Fruit fly (Drosophila melanogaster) whole organism, embryonic: Measurements from ENCODE around the gene Mlc-c.

Source experiments
- Antp ChIP-seq: fragments of 200-800 bp; sonication (Bioruptor generic); optimal IDR thresholded peaks from 3 replicates; lab custom pipeline; 2016; ENCODE audit warnings: missing biosample characterization, missing genetic modification characterization
- Atf-2 ChIP-seq: fragments of 200-800 bp; sonication (Bioruptor generic); optimal IDR thresholded peaks from 2 replicates; lab custom pipeline; 2016; ENCODE audit warnings: missing biosample characterization, missing genetic modification characterization
- CG11093 ChIP-seq: fragments of 200-800 bp; sonication (Bioruptor generic); IDR thresholded peaks from 3 replicates; pipeline ENCODE4 v1.3.6; 2022; ENCODE audit warnings: missing biosample characterization, missing genetic modification characterization
- CG12942 ChIP-seq: fragments of 200-800 bp; sonication (Bioruptor generic); optimal IDR thresholded peaks from 3 replicates; lab custom pipeline; 2016; ENCODE audit warnings: missing biosample characterization, missing genetic modification characterization
- CG13775 ChIP-seq: fragments of 200-800 bp; sonication (Bioruptor generic); optimal IDR thresholded peaks from 3 replicates; lab custom pipeline; 2017; ENCODE audit warnings: missing biosample characterization, mild to moderate bottlenecking, missing genetic modification characterization
- CG13894 ChIP-seq: fragments of 200-800 bp; sonication (Bioruptor generic); optimal IDR thresholded peaks from 3 replicates; lab custom pipeline; 2018; ENCODE audit warnings: missing biosample characterization, mild to moderate bottlenecking, missing genetic modification characterization, moderate library complexity
- CG15269 ChIP-seq: fragments of 200-800 bp; sonication (Bioruptor generic); optimal IDR thresholded peaks from 2 replicates; lab custom pipeline; 2018; ENCODE audit warnings: missing biosample characterization, mild to moderate bottlenecking, missing genetic modification characterization, moderate library complexity
- CG30020 ChIP-seq: fragments of 200-800 bp; optimal IDR thresholded peaks from 2 replicates; lab custom pipeline; 2019; ENCODE audit warnings: missing biosample characterization, mild to moderate bottlenecking, missing genetic modification characterization, moderate library complexity
- CG32532 ChIP-seq: fragments of 200-800 bp; sonication (Bioruptor generic); IDR thresholded peaks from 2 replicates; pipeline ENCODE4 v1.3.6; 2022; ENCODE audit warnings: missing biosample characterization, missing genetic modification characterization
- CG33213 ChIP-seq: fragments of 200-800 bp; sonication (Bioruptor generic); optimal IDR thresholded peaks from 3 replicates; lab custom pipeline; 2016; ENCODE audit warnings: missing biosample characterization, missing genetic modification characterization
- CG4617 ChIP-seq: fragments of 200-800 bp; sonication (Bioruptor generic); optimal IDR thresholded peaks from 3 replicates; lab custom pipeline; 2016; ENCODE audit warnings: missing biosample characterization, missing genetic modification characterization, borderline replicate concordance
- CG5180 ChIP-seq: fragments of 200-800 bp; sonication (Bioruptor generic); optimal IDR thresholded peaks from 3 replicates; lab custom pipeline; 2017; ENCODE audit warnings: missing biosample characterization, missing genetic modification characterization, mild to moderate bottlenecking, moderate library complexity, missing genetic modification reagents
- CG6272 ChIP-seq: fragments of 200-800 bp; sonication (Bioruptor generic); IDR thresholded peaks from 2 replicates; pipeline ENCODE4 v1.3.6; 2022; ENCODE audit warnings: missing biosample characterization, missing genetic modification characterization
- CG8290 ChIP-seq, 3 experiments: fragments of 200-800 bp; sonication (Bioruptor generic); optimal IDR thresholded peaks; 2 replicates each; lab custom pipeline; 2016 to 2019; ENCODE audit warnings: missing biosample characterization in 3 of 3, missing genetic modification characterization in 3 of 3, mild to moderate bottlenecking in 2 of 3, moderate library complexity in 1 of 3
- CG8765 ChIP-seq: fragments of 200-800 bp; sonication (Bioruptor generic); IDR thresholded peaks from 2 replicates; pipeline ENCODE4 v1.3.6; 2022; ENCODE audit warnings: missing biosample characterization, missing genetic modification characterization
- CG9609 ChIP-seq: fragments of 200-800 bp; sonication (Bioruptor generic); optimal IDR thresholded peaks from 3 replicates; lab custom pipeline; 2016; ENCODE audit warnings: missing biosample characterization, missing genetic modification characterization
- Chrac-16 ChIP-seq: fragments of 200-800 bp; sonication (Bioruptor generic); optimal IDR thresholded peaks from 3 replicates; lab custom pipeline; 2016; ENCODE audit warnings: missing biosample characterization, missing genetic modification characterization
- CoRest ChIP-seq: fragments of 200-800 bp; sonication (Bioruptor generic); optimal IDR thresholded peaks from 3 replicates; lab custom pipeline; 2018; ENCODE audit warnings: missing biosample characterization, mild to moderate bottlenecking, missing genetic modification characterization, moderate library complexity
- Dad ChIP-seq: fragments of 200-800 bp; sonication (Bioruptor generic); optimal IDR thresholded peaks from 3 replicates; lab custom pipeline; 2016; ENCODE audit warnings: missing biosample characterization, missing genetic modification characterization
- Dfd ChIP-seq, 2 experiments: fragments of >200 bp; optimal IDR thresholded peaks; 2 replicates each; lab custom pipeline; 2017; ENCODE audit warnings: missing biosample characterization in 2 of 2, missing genetic modification characterization in 2 of 2
- Dip2 ChIP-seq: fragments of 200-800 bp; sonication (Bioruptor generic); IDR thresholded peaks from 2 replicates; pipeline ENCODE4 v1.3.6; 2022; ENCODE audit warnings: missing biosample characterization, missing genetic modification characterization
- Dip3 ChIP-seq: fragments of 200-800 bp; sonication (Bioruptor generic); optimal IDR thresholded peaks from 3 replicates; lab custom pipeline; 2016; ENCODE audit warnings: missing biosample characterization, missing genetic modification characterization
- Dref ChIP-seq: fragments of 200-800 bp; sonication (Bioruptor generic); IDR thresholded peaks from 2 replicates; pipeline ENCODE4 v1.3.6; 2022; ENCODE audit warnings: missing biosample characterization, missing genetic modification characterization
- Elba2 ChIP-seq: fragments of 200-800 bp; sonication (Bioruptor generic); optimal IDR thresholded peaks from 3 replicates; lab custom pipeline; 2016; ENCODE audit warnings: missing biosample characterization, missing genetic modification characterization
- H2.0 ChIP-seq: fragments of 200-800 bp; sonication (Bioruptor generic); IDR thresholded peaks from 2 replicates; pipeline ENCODE4 v1.3.6; 2022; ENCODE audit warnings: missing biosample characterization, missing genetic modification characterization
- HLH54F ChIP-seq: fragments of 200-800 bp; sonication (Bioruptor generic); optimal IDR thresholded peaks from 3 replicates; lab custom pipeline; 2016; ENCODE audit warnings: missing biosample characterization, missing genetic modification characterization
- MESR4 ChIP-seq: fragments of 200-800 bp; sonication (Bioruptor generic); optimal IDR thresholded peaks from 2 replicates; lab custom pipeline; 2018; ENCODE audit warnings: missing biosample characterization, mild to moderate bottlenecking, missing genetic modification characterization, moderate library complexity
- Scr ChIP-seq: fragments of 200-800 bp; sonication (Bioruptor generic); IDR thresholded peaks from 2 replicates; pipeline ENCODE4 v1.3.6; 2022; ENCODE audit warnings: missing biosample characterization, missing genetic modification characterization; ENCODE audit not compliant: partially characterized antibody
- Sox100B ChIP-seq: fragments of 200-800 bp; sonication (Bioruptor generic); optimal IDR thresholded peaks from 3 replicates; lab custom pipeline; 2018; ENCODE audit warnings: missing biosample characterization, mild to moderate bottlenecking, missing genetic modification characterization
- Vsx1 ChIP-seq: fragments of 200-800 bp; sonication (Bioruptor generic); optimal IDR thresholded peaks from 2 replicates; lab custom pipeline; 2017; ENCODE audit warnings: missing biosample characterization, mild to moderate bottlenecking, missing genetic modification characterization, missing genetic modification reagents
- amos ChIP-seq: fragments of 200-800 bp; sonication (Bioruptor generic); IDR thresholded peaks from 2 replicates; pipeline ENCODE4 v1.3.6; 2022; ENCODE audit warnings: missing biosample characterization, missing genetic modification characterization; ENCODE audit not compliant: partially characterized antibody
- ase ChIP-seq: fragments of 200-800 bp; sonication (Bioruptor generic); IDR thresholded peaks from 3 replicates; pipeline ENCODE4 v1.3.6; 2022; ENCODE audit warnings: missing biosample characterization, missing genetic modification characterization
- ci ChIP-seq: fragments of 200-800 bp; sonication (Bioruptor generic); IDR thresholded peaks from 3 replicates; pipeline ENCODE4 v1.3.6; 2022; ENCODE audit warnings: missing biosample characterization, missing genetic modification characterization
- ftz-f1 ChIP-seq: fragments of 200-800 bp; sonication (Bioruptor generic); optimal IDR thresholded peaks from 2 replicates; lab custom pipeline; 2016; ENCODE audit warnings: missing biosample characterization, missing genetic modification characterization
- gce ChIP-seq: fragments of 200-800 bp; sonication (Bioruptor generic); IDR thresholded peaks from 3 replicates; pipeline ENCODE4 v1.3.6; 2022; ENCODE audit warnings: missing biosample characterization, missing genetic modification characterization
- grau ChIP-seq: fragments of 200-800 bp; optimal IDR thresholded peaks from 3 replicates; lab custom pipeline; 2019; ENCODE audit warnings: missing biosample characterization, mild to moderate bottlenecking, missing genetic modification characterization, moderate library complexity
- jigr1 ChIP-seq: fragments of 200-800 bp; sonication (Bioruptor generic); IDR thresholded peaks from 3 replicates; pipeline ENCODE4 v1.3.6; 2022; ENCODE audit warnings: missing biosample characterization, missing genetic modification characterization
- mam ChIP-seq: fragments of 200-800 bp; sonication (Bioruptor generic); optimal IDR thresholded peaks from 3 replicates; lab custom pipeline; 2016; ENCODE audit warnings: missing biosample characterization, missing genetic modification characterization
- nerfin-2 ChIP-seq: fragments of 200-800 bp; sonication (Bioruptor generic); IDR thresholded peaks from 2 replicates; pipeline ENCODE4 v1.3.6; 2022; ENCODE audit warnings: missing biosample characterization, missing genetic modification characterization; ENCODE audit not compliant: partially characterized antibody
- otp ChIP-seq: fragments of 200-800 bp; sonication (Bioruptor generic); IDR thresholded peaks from 3 replicates; pipeline ENCODE4, ENCODE4 v1.3.6; 2022; ENCODE audit warnings: missing biosample characterization, missing genetic modification characterization
- tin ChIP-seq: fragments of 200-800 bp; sonication (Bioruptor generic); optimal IDR thresholded peaks from 3 replicates; lab custom pipeline; 2016; ENCODE audit warnings: missing biosample characterization, missing genetic modification characterization
- trem ChIP-seq: fragments of 200-800 bp; optimal IDR thresholded peaks from 3 replicates; lab custom pipeline; 2019; ENCODE audit warnings: missing biosample characterization, mild to moderate bottlenecking, missing genetic modification characterization, moderate library complexity
- zen ChIP-seq: fragments of 200-800 bp; sonication (Bioruptor generic); optimal IDR thresholded peaks from 3 replicates; lab custom pipeline; 2018; ENCODE audit warnings: missing biosample characterization, mild to moderate bottlenecking, missing genetic modification characterization, moderate library complexity

Gene Mlc-c

DNA sequence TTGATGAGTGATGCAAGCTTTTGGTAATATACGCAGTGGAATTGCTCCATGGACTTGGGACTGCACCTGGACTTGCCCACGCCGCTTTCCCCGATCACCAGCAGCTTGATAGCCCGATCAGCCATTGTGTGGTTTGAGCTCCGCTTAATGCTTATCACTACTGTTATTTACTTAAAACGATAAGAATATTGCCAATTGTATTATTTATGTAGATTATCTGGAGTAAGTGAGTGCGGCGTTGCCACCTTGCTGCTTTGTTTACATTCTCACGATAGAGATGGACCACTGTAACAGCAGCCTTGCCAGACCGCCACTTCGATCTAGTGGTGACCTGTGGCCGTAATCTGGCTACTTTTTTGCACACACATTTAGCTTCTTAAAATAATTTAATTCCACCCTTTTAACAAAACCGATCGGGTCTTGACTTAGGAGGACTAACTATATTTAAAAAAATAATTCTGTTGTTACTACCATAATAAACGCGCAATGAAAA lies 49.2 kb upstream of the Mlc-c start, which contains the start of gene Rab18 (continued):
- TF ChIP-seq mam (GFP tag; lab: Kevin White, UChicago) (peak; percentile 65), Dip3 (GFP tag; lab: Kevin White, UChicago) (peak; percentile 26), Sox100B (GFP tag; lab: Kevin White, UChicago) (no peak), Atf-2 (no peak), Scr (GFP tag; lab: Robert Waterston, UW) (peak; percentile 37), trem (tag; lab: Kevin White, UChicago) (peak; percentile 8), grau (peak; percentile 20), otp (GFP tag; lab: Robert Waterston, UW) (no peak), Dfd (GFP tag; optimal IDR thresholded peaks at IDR 0.05; lab: Kevin White, UChicago) (no peak), MESR4 (peak; percentile 83), CG33213 (GFP tag; lab: Kevin White, UChicago) (peak; percentile 38), Chrac-16 (GFP tag; lab: Kevin White, UChicago) (peak; percentile 37), jigr1 (GFP tag; lab: Robert Waterston, UW) (peak; percentile 49; the same call in 1 of the 3 replicates), CG8290 (GFP tag; optimal IDR thresholded peaks at IDR 0.05; lab: Kevin White, UChicago) (no peak), CG8290 (tag; optimal IDR thresholded peaks at IDR 0.05; lab: Kevin White, UChicago) (peak in 1 of 2 experiments; percentile 63), CG9609 (GFP tag; lab: Kevin White, UChicago) (peak; percentile 29), H2.0 (GFP tag; lab: Robert Waterston, UW) (peak; percentile 13; the same call in 1 of the 2 replicates), CG5180 (GFP tag; lab: Kevin White, UChicago) (peak; percentile 25), gce (GFP tag; lab: Robert Waterston, UW) (no peak), amos (GFP tag; lab: Robert Waterston, UW) (peak; percentile 66), CG6272 (GFP tag; lab: Robert Waterston, UW) (peak; percentile 60), CG12942 (GFP tag; lab: Kevin White, UChicago) (peak; percentile 1), ftz-f1 (GFP tag; lab: Kevin White, UChicago) (no peak), Dref (GFP tag; lab: Robert Waterston, UW) (peak; percentile 60), CG13775 (no peak), CG8765 (0 out of 2 replicates have a peak, but pooled peaks have one; percentile 21), CoRest (tag; lab: Kevin White, UChicago) (peak; percentile 35), tin (GFP tag; lab: Kevin White, UChicago) (peak; percentile 45), Dip2 (GFP tag; lab: Robert Waterston, UW) (no peak), zen (tag; lab: Kevin White, UChicago) (peak; percentile 18), Vsx1 (no peak), Antp (peak; percentile 37), CG4617 (peak; percentile 3), ase (GFP tag; lab: Robert Waterston, UW) (0 out of 3 replicates have a peak, but pooled peaks have one; percentile 19), CG13894 (no peak), CG15269 (tag; lab: Kevin White, UChicago) (no peak), CG11093 (GFP tag; lab: Robert Waterston, UW) (peak; percentile 14; the same call in 1 of the 3 replicates), HLH54F (peak; percentile 46), ci (GFP tag; lab: Robert Waterston, UW) (0 out of 3 replicates have a peak, but pooled peaks have one; percentile 34), Dad (GFP tag; lab: Kevin White, UChicago) (peak; percentile 13), CG30020 (tag; lab: Kevin White, UChicago) (peak; percentile 11), nerfin-2 (no peak), Elba2 (GFP tag; lab: Kevin White, UChicago) (peak; percentile 69), CG32532 (GFP tag; lab: Robert Waterston, UW) (peak; percentile 36; the same call in 1 of the 2 replicates)
